Worm (Caenorhabditis elegans): Measurements from ENCODE around the gene Y45G5AM.9.

ce11 chrV:4152200-4152599 lies 42.2 kb downstream of the Y45G5AM.9 start, which contains the start of gene Y45G5AM.6:
- TF ChIP-seq med-1 (GFP tag; optimal IDR thresholded peaks at IDR 0.05; ENCODE audit: insufficient read depth): no peak
- TF ChIP-seq ztf-23 (GFP tag; IDR thresholded peaks at IDR 0.05): no peak
- TF ChIP-seq klf-2 (GFP tag; conservative IDR thresholded peaks at IDR 0.05): no peak
- TF ChIP-seq flt-1 (GFP tag; IDR thresholded peaks at IDR 0.05): no peak
- no peak for TF ChIP-seq cog-1 (tag; optimal IDR thresholded peaks at IDR 0.05)
- TF ChIP-seq tab-1 (GFP tag; IDR thresholded peaks at IDR 0.05): no peak
- TF ChIP-seq ref-1 (GFP tag; conservative IDR thresholded peaks at IDR 0.05): no peak
- no peak for TF ChIP-seq ztf-29 (GFP tag; IDR thresholded peaks at IDR 0.05)

All from whole organism, midembryonic.